Worm (Caenorhabditis elegans): ENCODE data around the gene lep-2.

lep-2 gene

ce11 chrIV:990352-990751 lies 1.7 kb upstream of the lep-2 start, which contains the start of gene egrh-2:
TSS of gene egrh-2 (minus strand) at chrIV:990452.
- TF ChIP-seq W03F9.2 (tag; optimal IDR thresholded peaks at IDR 0.05) (no peak), dao-5 (tag; optimal IDR thresholded peaks at IDR 0.05) (no peak), him-1 (tag; optimal IDR thresholded peaks at IDR 0.05) (no peak)

ce11 chrIV:991181-991642 lies 871 bp upstream of the lep-2 start:
- peak; percentile 3 for TF ChIP-seq W03F9.2 (tag; optimal IDR thresholded peaks at IDR 0.05)
- no peak for TF ChIP-seq him-1 (tag; optimal IDR thresholded peaks at IDR 0.05)

ce11 chrIV:998914-999313 lies 6.8 kb downstream of the lep-2 start, which contains the start of gene Y55F3AM.5:
TSS of gene Y55F3AM.5 (plus strand) at chrIV:999214.
- no peak for TF ChIP-seq dao-5 (tag; optimal IDR thresholded peaks at IDR 0.05)
- TF ChIP-seq him-1 (tag; optimal IDR thresholded peaks at IDR 0.05) = no peak
- TF ChIP-seq W03F9.2 (tag; optimal IDR thresholded peaks at IDR 0.05) = no peak

- TF ChIP-seq him-1 (tag; optimal IDR thresholded peaks at IDR 0.05) (no peak), dao-5 (tag; optimal IDR thresholded peaks at IDR 0.05) (no peak), W03F9.2 (tag; optimal IDR thresholded peaks at IDR 0.05) (no peak)
Observed at ce11 chrIV:999675-1000074, 7.6 kb downstream of the lep-2 start.

- TF ChIP-seq dao-5 (tag; optimal IDR thresholded peaks at IDR 0.05) (no peak), him-1 (tag; optimal IDR thresholded peaks at IDR 0.05) (no peak), W03F9.2 (tag; optimal IDR thresholded peaks at IDR 0.05) (no peak)
Observed at ce11 chrIV:1000441-1000840, 8.4 kb downstream of the lep-2 start.

- TF ChIP-seq W03F9.2 (tag; optimal IDR thresholded peaks at IDR 0.05) = no peak
- TF ChIP-seq dao-5 (tag; optimal IDR thresholded peaks at IDR 0.05) = no peak
- TF ChIP-seq him-1 (tag; optimal IDR thresholded peaks at IDR 0.05) = no peak
Observed at ce11 chrIV:1005761-1006160, 13.7 kb downstream of the lep-2 start, which contains the start of gene immp-2. TSS of gene immp-2 (minus strand) at chrIV:1005861.

- no peak for TF ChIP-seq him-1 (tag; optimal IDR thresholded peaks at IDR 0.05)
- TF ChIP-seq dao-5 (tag; optimal IDR thresholded peaks at IDR 0.05) = no peak
- no peak for TF ChIP-seq W03F9.2 (tag; optimal IDR thresholded peaks at IDR 0.05)
Observed at ce11 chrIV:1006662-1007061, 14.6 kb downstream of the lep-2 start.

- no peak for TF ChIP-seq W03F9.2 (tag; optimal IDR thresholded peaks at IDR 0.05)
- TF ChIP-seq dao-5 (tag; optimal IDR thresholded peaks at IDR 0.05) = no peak
- no peak for TF ChIP-seq him-1 (tag; optimal IDR thresholded peaks at IDR 0.05)
Observed at ce11 chrIV:1009546-1009945, 17.5 kb downstream of the lep-2 start, which contains the start of gene Y55F3AM.9. TSS of gene Y55F3AM.9 (minus strand) at chrIV:1009734.

- TF ChIP-seq W03F9.2 (tag; optimal IDR thresholded peaks at IDR 0.05) (no peak), him-1 (tag; optimal IDR thresholded peaks at IDR 0.05) (no peak), dao-5 (tag; optimal IDR thresholded peaks at IDR 0.05) (no peak)
Observed at ce11 chrIV:1010212-1010611, 18.1 kb downstream of the lep-2 start, which contains the start of gene atg-3. TSS of gene atg-3 (plus strand) at chrIV:1010512.

- no peak for TF ChIP-seq dao-5 (tag; optimal IDR thresholded peaks at IDR 0.05)
- no peak for TF ChIP-seq W03F9.2 (tag; optimal IDR thresholded peaks at IDR 0.05)
Observed at ce11 chrIV:1011776-1012175, 19.7 kb downstream of the lep-2 start.

- no peak for TF ChIP-seq dao-5 (tag; optimal IDR thresholded peaks at IDR 0.05)
- TF ChIP-seq W03F9.2 (tag; optimal IDR thresholded peaks at IDR 0.05) = peak; percentile 71
Observed at ce11 chrIV:1012447-1012846, 20.4 kb downstream of the lep-2 start, which contains the start of gene rbm-39. TSS of gene rbm-39 (plus strand) at chrIV:1012624.

- TF ChIP-seq dao-5 (tag; optimal IDR thresholded peaks at IDR 0.05) (no peak), him-1 (tag; optimal IDR thresholded peaks at IDR 0.05) (no peak), W03F9.2 (tag; optimal IDR thresholded peaks at IDR 0.05) (no peak)
Observed at ce11 chrIV:1013233-1013798, 21.2 kb downstream of the lep-2 start.

- TF ChIP-seq dao-5 (tag; optimal IDR thresholded peaks at IDR 0.05) (no peak), him-1 (tag; optimal IDR thresholded peaks at IDR 0.05) (no peak), W03F9.2 (tag; optimal IDR thresholded peaks at IDR 0.05) (no peak)
Observed at ce11 chrIV:1015430-1015829, 23.3 kb downstream of the lep-2 start.

ce11 chrIV:1019801-1020200 lies 27.7 kb downstream of the lep-2 start:
- no peak for TF ChIP-seq W03F9.2 (tag; optimal IDR thresholded peaks at IDR 0.05)
- no peak for TF ChIP-seq dao-5 (tag; optimal IDR thresholded peaks at IDR 0.05)
- no peak for TF ChIP-seq him-1 (tag; optimal IDR thresholded peaks at IDR 0.05)

ce11 chrIV:1029939-1030338 lies 37.9 kb downstream of the lep-2 start, which contains the start of gene abhd-14:
TSS of gene abhd-14 (minus strand) at chrIV:1030039.
- TF ChIP-seq him-1 (tag; optimal IDR thresholded peaks at IDR 0.05) (no peak), W03F9.2 (tag; optimal IDR thresholded peaks at IDR 0.05) (no peak), dao-5 (tag; optimal IDR thresholded peaks at IDR 0.05) (no peak)

Measured in whole organism, L4/young adult.